Fruit fly (Drosophila melanogaster): ENCODE measurements around the gene Teh4.

DNA sequence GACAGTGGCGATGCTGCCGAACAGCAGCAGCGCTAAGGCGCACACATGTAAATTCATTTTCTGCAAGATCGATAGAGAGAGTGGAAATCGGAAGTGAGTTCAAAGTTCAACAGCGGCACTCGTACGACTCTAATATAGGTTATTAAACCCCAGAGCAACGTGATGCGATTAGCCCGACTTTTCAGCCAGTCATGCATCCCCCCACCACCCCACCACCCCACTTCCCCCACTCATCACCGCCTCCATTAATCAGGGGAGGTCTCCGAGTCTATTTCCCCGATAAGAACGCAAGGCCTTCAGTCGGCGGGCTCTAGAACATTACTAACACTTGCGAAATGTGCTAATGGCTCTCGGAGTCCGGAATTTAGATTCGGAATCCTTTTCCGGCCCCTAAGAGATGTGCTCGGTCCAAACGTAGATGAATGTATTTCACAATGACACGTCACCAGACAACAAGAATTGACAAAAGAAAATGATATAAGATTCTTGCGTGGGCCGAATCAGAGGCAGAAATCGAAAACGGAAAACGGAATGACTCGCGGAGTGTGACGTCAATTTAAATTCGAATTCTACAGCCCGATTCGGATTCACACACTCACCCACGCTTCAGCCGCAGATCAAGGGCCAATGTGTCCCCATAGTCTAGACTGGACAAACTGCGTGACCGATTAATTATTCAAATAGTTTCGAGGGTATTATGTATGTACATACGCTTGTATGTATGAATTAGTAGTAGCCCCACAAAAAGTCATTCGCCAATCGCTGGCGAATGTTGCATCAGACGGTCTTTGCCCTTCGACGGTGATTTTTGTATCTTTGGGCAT lies 47.8 kb upstream of the Teh4 start:
- TF ChIP-seq usp (GFP tag; optimal IDR thresholded peaks at IDR 0.05): no peak
- no peak for TF ChIP-seq Dll (optimal IDR thresholded peaks at IDR 0.05)
- no peak for TF ChIP-seq pan (optimal IDR thresholded peaks at IDR 0.05)

All from whole organism.